Fruit fly (Drosophila melanogaster) whole organism, pupa: ENCODE results near the gene dob.

Source experiments
- CG10348 ChIP-seq: fragments of 200-800 bp; sonication (Bioruptor generic); IDR thresholded peaks from 2 replicates; pipeline ENCODE4 v1.3.6; 2022; ENCODE audit warnings: missing biosample characterization, missing genetic modification characterization
- CG14655 ChIP-seq: fragments of 200-800 bp; sonication (Bioruptor generic); optimal IDR thresholded peaks from 3 replicates; lab custom pipeline; 2017; ENCODE audit warnings: mild to moderate bottlenecking, missing biosample characterization, missing genetic modification reagents, missing genetic modification characterization
- CG17806 ChIP-seq: fragments of 200-800 bp; sonication (Bioruptor generic); optimal IDR thresholded peaks from 2 replicates; lab custom pipeline; 2018; ENCODE audit warnings: missing biosample characterization, mild to moderate bottlenecking, missing genetic modification characterization, moderate library complexity
- CG32121 ChIP-seq: fragments of 200-800 bp; sonication (Bioruptor generic); IDR thresholded peaks from 2 replicates; pipeline ENCODE4 v1.3.6; 2022; ENCODE audit warnings: missing biosample characterization, missing genetic modification characterization
- CG34367 ChIP-seq: fragments of 200-800 bp; sonication (Bioruptor generic); optimal IDR thresholded peaks from 2 replicates; lab custom pipeline; 2018; ENCODE audit warnings: missing biosample characterization, mild to moderate bottlenecking, missing genetic modification characterization
- EcR ChIP-seq: fragments of 200-800 bp; sonication (Bioruptor generic); optimal IDR thresholded peaks from 3 replicates; lab custom pipeline; 2019; ENCODE audit warnings: missing biosample characterization, missing genetic modification characterization, mild to moderate bottlenecking, moderate library complexity, missing genetic modification reagents
- Pif1B ChIP-seq: fragments of 200-800 bp; sonication (Bioruptor generic); optimal IDR thresholded peaks from 3 replicates; lab custom pipeline; 2016; ENCODE audit warnings: missing biosample characterization, missing genetic modification characterization

dm6 chrX:15111888-15112287 lies 45.1 kb downstream of the dob start:
- TF ChIP-seq CG17806 (tag; lab: Kevin White, UChicago), result no peak
- TF ChIP-seq CG14655, result no peak
- no peak for TF ChIP-seq CG32121 (GFP tag; lab: Robert Waterston, UW)
- no peak for TF ChIP-seq Pif1B (GFP tag; lab: Kevin White, UChicago)
- no peak for TF ChIP-seq CG34367 (tag; lab: Kevin White, UChicago)
- no peak for TF ChIP-seq EcR
- no peak for TF ChIP-seq CG10348
